Fruit fly (Drosophila melanogaster) whole organism, wandering third instar larva: ENCODE measurements around the gene CG9286.

ENCODE experiments used
- Abd-B ChIP-seq: fragments of >200 bp; optimal IDR thresholded peaks from 2 replicates; lab custom pipeline; 2017; ENCODE audit warnings: missing biosample characterization, missing genetic modification characterization
- CG9705 ChIP-seq: fragments of 200-800 bp; sonication (Bioruptor generic); optimal IDR thresholded peaks from 2 replicates; lab custom pipeline; 2018; ENCODE audit warnings: missing biosample characterization, mild to moderate bottlenecking, missing genetic modification characterization
- CrebA ChIP-seq: fragments of 200-800 bp; sonication (Bioruptor generic); optimal IDR thresholded peaks from 2 replicates; lab custom pipeline; 2016; ENCODE audit warnings: missing biosample characterization, mild to moderate bottlenecking, missing genetic modification characterization, borderline replicate concordance
- Dfd ChIP-seq: fragments of >200 bp; optimal IDR thresholded peaks from 2 replicates; lab custom pipeline; 2017; ENCODE audit warnings: missing biosample characterization, missing genetic modification characterization
- GATAd ChIP-seq: sonication (Bioruptor generic); optimal IDR thresholded peaks from 2 replicates; lab custom pipeline; 2016; ENCODE audit warnings: missing biosample characterization, missing genetic modification characterization
- Hr78 ChIP-seq: fragments of >200 bp; optimal IDR thresholded peaks from 2 replicates; lab custom pipeline; 2017; ENCODE audit warnings: missing biosample characterization, missing genetic modification characterization
- Sp1 ChIP-seq: fragments of 200-800 bp; sonication (Bioruptor generic); optimal IDR thresholded peaks from 3 replicates; lab custom pipeline; 2019; ENCODE audit warnings: missing biosample characterization, mild to moderate bottlenecking, missing genetic modification characterization, moderate library complexity
- br ChIP-seq: fragments of 200-800 bp; sonication (Bioruptor generic); optimal IDR thresholded peaks from 2 replicates; lab custom pipeline; 2016; ENCODE audit warnings: missing biosample characterization, missing genetic modification characterization
- brk ChIP-seq: fragments of 200-800 bp; sonication (Bioruptor generic); optimal IDR thresholded peaks from 2 replicates; lab custom pipeline; 2016; ENCODE audit warnings: missing biosample characterization, mild to moderate bottlenecking, missing genetic modification characterization
- dmrt93B ChIP-seq: fragments of 200-800 bp; sonication (Bioruptor generic); optimal IDR thresholded peaks from 2 replicates; lab custom pipeline; 2018; ENCODE audit warnings: missing biosample characterization, mild to moderate bottlenecking, missing genetic modification characterization
- h ChIP-seq: fragments of 200-800 bp; sonication (Bioruptor generic); optimal IDR thresholded peaks from 3 replicates; lab custom pipeline; 2016; ENCODE audit warnings: missing biosample characterization, mild to moderate bottlenecking, missing genetic modification characterization
- pan ChIP-seq: fragments of >200 bp; optimal IDR thresholded peaks from 2 replicates; lab custom pipeline; 2017
- psq ChIP-seq: fragments of 200-800 bp; sonication (Bioruptor generic); optimal IDR thresholded peaks from 3 replicates; lab custom pipeline; 2017; ENCODE audit warnings: missing biosample characterization, mild to moderate bottlenecking, missing genetic modification characterization, moderate library complexity
- sage ChIP-seq: fragments of 200-800 bp; sonication (Bioruptor generic); optimal IDR thresholded peaks from 2 replicates; lab custom pipeline; 2016; ENCODE audit warnings: missing biosample characterization, mild to moderate bottlenecking, missing genetic modification characterization

- TF ChIP-seq brk (GFP tag; lab: Kevin White, UChicago) (no peak), GATAd (GFP tag; lab: Kevin White, UChicago) (no peak), Sp1 (GFP tag; lab: Kevin White, UChicago) (no peak), Hr78 (GFP tag; lab: Kevin White, UChicago) (no peak), Dfd (no peak), Abd-B (GFP tag; lab: Kevin White, UChicago) (no peak), dmrt93B (GFP tag; lab: Kevin White, UChicago) (no peak), pan (no peak), psq (GFP tag; lab: Kevin White, UChicago) (no peak), CrebA (GFP tag; lab: Kevin White, UChicago) (no peak), sage (GFP tag; lab: Kevin White, UChicago) (no peak), h (no peak), br (GFP tag; lab: Kevin White, UChicago) (no peak), CG9705 (GFP tag; lab: Kevin White, UChicago) (no peak)
These were observed 35.0 kb downstream of the CG9286 start for dm6 chr3R:13815566-13816374.
